Worm (Caenorhabditis elegans) whole organism, L1 larva: Measurements from ENCODE around the gene scav-2.

ENCODE experiments used
- efl-1 ChIP-seq, 4 experiments: fragments of 150-350 bp; optimal IDR thresholded peaks in 3 of 4; peaks in 1 of 4; 1 replicate in 1 of 4; 2 replicates in 3 of 4; lab custom pipeline; 2014; ENCODE audit warnings: missing biosample characterization in 2 of 4, missing genetic modification characterization in 2 of 4, missing genetic modification reagents in 2 of 4
- hlh-4 ChIP-seq: sonication (generic microtip); optimal IDR thresholded peaks from 2 replicates; lab custom pipeline; 2016; ENCODE audit warnings: mild to moderate bottlenecking, missing genetic modification characterization, missing compliant biosample characterization

scav-2 gene

DNA sequence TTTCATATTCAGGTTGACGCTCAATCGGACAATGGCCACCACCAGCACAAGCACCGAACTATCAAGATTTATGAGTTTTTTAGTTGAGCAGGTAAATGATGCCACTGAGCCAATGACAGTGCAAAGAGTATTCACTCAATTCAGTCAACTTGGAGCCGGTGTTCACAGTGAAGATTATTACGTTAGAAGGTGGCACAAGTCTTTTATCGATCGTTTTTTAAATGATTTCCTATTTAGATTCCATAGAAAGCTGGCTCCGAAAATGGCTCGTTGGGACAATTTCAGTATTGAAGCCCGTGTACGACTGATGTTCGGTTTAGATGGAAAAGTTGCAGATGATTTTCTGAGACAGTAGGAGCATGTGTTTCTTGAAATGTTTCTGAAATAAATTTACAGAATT lies 53.5 kb downstream of the scav-2 start, which contains the start of gene T28A8.5:
TSS of gene T28A8.5 (plus strand) at position 32 of the 400 bp plus-strand sequence.
- TF ChIP-seq efl-1 (optimal IDR thresholded peaks at IDR 0.05; lab: Kevin White, UChicago) (no peak), efl-1 (GFP tag; optimal IDR thresholded peaks at IDR 0.05 in 1 of 2; lab: Kevin White, UChicago) (peak in 1 of 2 experiments; percentile 84), hlh-4 (no peak)
